Fruit fly (Drosophila melanogaster) whole organism, embryonic: Measurements from ENCODE around the gene CG13605.

Experiments
- Atf6 ChIP-seq: fragments of 200-800 bp; sonication (Bioruptor generic); IDR thresholded peaks from 2 replicates; pipeline ENCODE4 v1.3.6; 2022; ENCODE audit warnings: missing biosample characterization, missing genetic modification characterization
- CG10267 ChIP-seq: fragments of 200-800 bp; sonication (Bioruptor generic); optimal IDR thresholded peaks from 2 replicates; lab custom pipeline; 2018; ENCODE audit warnings: missing biosample characterization, mild to moderate bottlenecking, missing genetic modification characterization, moderate library complexity
- CG11560 ChIP-seq: fragments of 200-800 bp; sonication (Bioruptor generic); IDR thresholded peaks from 3 replicates; pipeline ENCODE4 v1.3.6; 2022; ENCODE audit warnings: missing biosample characterization, missing genetic modification characterization
- CG11696 ChIP-seq: fragments of 200-800 bp; sonication (Bioruptor generic); IDR thresholded peaks from 2 replicates; pipeline ENCODE4 v1.3.6; 2022; ENCODE audit warnings: missing biosample characterization, missing genetic modification characterization
- CG1233 ChIP-seq: fragments of 200-800 bp; sonication (Bioruptor generic); optimal IDR thresholded peaks from 4 replicates; lab custom pipeline; 2018; ENCODE audit warnings: missing biosample characterization, mild to moderate bottlenecking, missing genetic modification characterization
- CG12769 ChIP-seq: fragments of 200-800 bp; sonication (Bioruptor generic); optimal IDR thresholded peaks from 2 replicates; lab custom pipeline; 2019; ENCODE audit warnings: missing biosample characterization, mild to moderate bottlenecking, missing genetic modification characterization, moderate library complexity
- CG15479 ChIP-seq: fragments of 200-800 bp; sonication (Bioruptor generic); optimal IDR thresholded peaks from 3 replicates; lab custom pipeline; 2019; ENCODE audit warnings: missing biosample characterization, mild to moderate bottlenecking, missing genetic modification characterization, moderate library complexity
- CG17328 ChIP-seq: fragments of 200-800 bp; sonication (Bioruptor generic); IDR thresholded peaks from 2 replicates; pipeline ENCODE4 v1.3.6; 2022; ENCODE audit warnings: missing biosample characterization, missing genetic modification characterization
- CG18599 ChIP-seq: fragments of 200-800 bp; sonication (Bioruptor generic); optimal IDR thresholded peaks from 3 replicates; lab custom pipeline; 2017; ENCODE audit warnings: missing biosample characterization, missing genetic modification characterization, mild to moderate bottlenecking, moderate library complexity, missing genetic modification reagents
- CG2889 ChIP-seq: fragments of 200-800 bp; sonication (Bioruptor generic); IDR thresholded peaks from 3 replicates; pipeline ENCODE4 v1.3.6; 2022; ENCODE audit warnings: missing biosample characterization, missing genetic modification characterization
- CG31224 ChIP-seq: fragments of 200-800 bp; sonication (Bioruptor generic); IDR thresholded peaks from 2 replicates; pipeline ENCODE4 v1.3.6; 2022; ENCODE audit warnings: missing biosample characterization, missing genetic modification characterization
- CG3407 ChIP-seq: fragments of 200-800 bp; sonication (Bioruptor generic); optimal IDR thresholded peaks from 2 replicates; lab custom pipeline; 2018; ENCODE audit warnings: missing biosample characterization, mild to moderate bottlenecking, missing genetic modification characterization
- CG34224 ChIP-seq: fragments of 200-800 bp; sonication (Bioruptor generic); IDR thresholded peaks from 3 replicates; pipeline ENCODE4 v1.3.6; 2022; ENCODE audit warnings: missing biosample characterization, missing genetic modification characterization; ENCODE audit not compliant: partially characterized antibody
- CG4707 ChIP-seq: fragments of 200-800 bp; sonication (Bioruptor generic); optimal IDR thresholded peaks from 2 replicates; lab custom pipeline; 2018; ENCODE audit warnings: missing biosample characterization, mild to moderate bottlenecking, missing genetic modification characterization, moderate library complexity
- CG4730 ChIP-seq: fragments of 200-800 bp; sonication (Bioruptor generic); IDR thresholded peaks from 2 replicates; pipeline ENCODE4 v1.3.6; 2022; ENCODE audit warnings: missing biosample characterization, missing genetic modification characterization
- CG7928 ChIP-seq: fragments of 200-800 bp; sonication (Bioruptor generic); optimal IDR thresholded peaks from 2 replicates; lab custom pipeline; 2017; ENCODE audit warnings: missing biosample characterization, mild to moderate bottlenecking, missing genetic modification characterization
- CG7987 ChIP-seq: fragments of 200-800 bp; sonication (Bioruptor generic); optimal IDR thresholded peaks from 2 replicates; lab custom pipeline; 2018; ENCODE audit warnings: missing biosample characterization, mild to moderate bottlenecking, missing genetic modification characterization, moderate library complexity
- CG8089 ChIP-seq: fragments of 200-800 bp; sonication (Bioruptor generic); optimal IDR thresholded peaks from 3 replicates; lab custom pipeline; 2016; ENCODE audit warnings: missing biosample characterization, missing genetic modification characterization
- CG9876 ChIP-seq: fragments of 200-800 bp; sonication (Bioruptor generic); optimal IDR thresholded peaks from 2 replicates; lab custom pipeline; 2016; ENCODE audit warnings: missing biosample characterization, missing genetic modification characterization
- CHES-1-like ChIP-seq: fragments of 200-800 bp; sonication (Bioruptor generic); optimal IDR thresholded peaks from 2 replicates; lab custom pipeline; 2016; ENCODE audit warnings: missing biosample characterization, missing genetic modification characterization
- Dbx ChIP-seq: fragments of 200-800 bp; sonication (Bioruptor generic); IDR thresholded peaks from 3 replicates; pipeline ENCODE4 v1.3.6; 2022; ENCODE audit warnings: missing biosample characterization, missing genetic modification characterization
- Dfd ChIP-seq, 2 experiments: fragments of >200 bp; optimal IDR thresholded peaks; 2 replicates each; lab custom pipeline; 2017; ENCODE audit warnings: missing biosample characterization in 2 of 2, missing genetic modification characterization in 2 of 2
- Elba2 ChIP-seq: fragments of 200-800 bp; sonication (Bioruptor generic); optimal IDR thresholded peaks from 3 replicates; lab custom pipeline; 2016; ENCODE audit warnings: missing biosample characterization, missing genetic modification characterization
- Ets65A ChIP-seq: fragments of 200-800 bp; sonication (Bioruptor generic); peaks from one replicate; lab custom pipeline; 2016; ENCODE audit warnings: missing biosample characterization, missing genetic modification characterization
- Ets97D ChIP-seq: fragments of 200-800 bp; sonication (Bioruptor generic); optimal IDR thresholded peaks from 3 replicates; lab custom pipeline; 2016; ENCODE audit warnings: missing biosample characterization, missing genetic modification characterization
- NFAT ChIP-seq: fragments of 200-800 bp; sonication (Bioruptor generic); IDR thresholded peaks from 2 replicates; pipeline ENCODE4 v1.3.6; 2022; ENCODE audit warnings: missing biosample characterization, missing genetic modification characterization
- Rfx ChIP-seq: fragments of 200-800 bp; sonication (Bioruptor generic); IDR thresholded peaks from 2 replicates; pipeline ENCODE4 v1.3.6; 2022; ENCODE audit warnings: missing biosample characterization, missing genetic modification characterization
- Ssrp ChIP-seq: fragments of 200-800 bp; sonication (Bioruptor generic); optimal IDR thresholded peaks from 2 replicates; lab custom pipeline; 2018; ENCODE audit warnings: missing biosample characterization, mild to moderate bottlenecking, missing genetic modification characterization, moderate library complexity
- Xbp1 ChIP-seq: fragments of 200-800 bp; sonication (Bioruptor generic); optimal IDR thresholded peaks from 3 replicates; lab custom pipeline; 2016; ENCODE audit warnings: missing biosample characterization, mild to moderate bottlenecking, missing genetic modification characterization
- abd-A ChIP-seq: fragments of 200-800 bp; sonication (Bioruptor generic); optimal IDR thresholded peaks from 3 replicates; lab custom pipeline; 2019; ENCODE audit warnings: missing biosample characterization, mild to moderate bottlenecking, missing genetic modification characterization, moderate library complexity
- amos ChIP-seq: fragments of 200-800 bp; sonication (Bioruptor generic); IDR thresholded peaks from 2 replicates; pipeline ENCODE4 v1.3.6; 2022; ENCODE audit warnings: missing biosample characterization, missing genetic modification characterization; ENCODE audit not compliant: partially characterized antibody
- bab2 ChIP-seq: fragments of 200-800 bp; sonication (Bioruptor generic); optimal IDR thresholded peaks from 2 replicates; lab custom pipeline; 2016; ENCODE audit warnings: missing biosample characterization, missing genetic modification characterization
- bbx ChIP-seq: fragments of 200-800 bp; sonication (Bioruptor generic); IDR thresholded peaks from 2 replicates; pipeline ENCODE4 v1.3.6; 2022; ENCODE audit warnings: missing biosample characterization, missing genetic modification characterization; ENCODE audit not compliant: partially characterized antibody
- chinmo ChIP-seq: fragments of 200-800 bp; sonication (Bioruptor generic); IDR thresholded peaks from 4 replicates; pipeline ENCODE4 v1.3.6; 2022; ENCODE audit warnings: missing biosample characterization, missing genetic modification characterization; ENCODE audit not compliant: partially characterized antibody
- dan ChIP-seq: fragments of 200-800 bp; sonication (Bioruptor generic); IDR thresholded peaks from 2 replicates; pipeline ENCODE4 v1.3.6; 2022; ENCODE audit warnings: missing biosample characterization, missing genetic modification characterization
- danr ChIP-seq: fragments of 200-800 bp; sonication (Bioruptor generic); IDR thresholded peaks from 2 replicates; pipeline ENCODE4 v1.3.6; 2022; ENCODE audit warnings: missing biosample characterization, missing genetic modification characterization
- dati ChIP-seq: fragments of 200-800 bp; sonication (Bioruptor generic); IDR thresholded peaks from 2 replicates; pipeline ENCODE4 v1.3.6; 2022; ENCODE audit warnings: missing biosample characterization, missing genetic modification characterization
- disco-r ChIP-seq: fragments of 200-800 bp; sonication (Bioruptor generic); optimal IDR thresholded peaks from 2 replicates; lab custom pipeline; 2016; ENCODE audit warnings: missing biosample characterization, missing genetic modification characterization
- fd64A ChIP-seq: fragments of 200-800 bp; sonication (Bioruptor generic); optimal IDR thresholded peaks from 3 replicates; lab custom pipeline; 2018; ENCODE audit warnings: missing biosample characterization, mild to moderate bottlenecking, missing genetic modification characterization
- jigr1 ChIP-seq: fragments of 200-800 bp; sonication (Bioruptor generic); IDR thresholded peaks from 3 replicates; pipeline ENCODE4 v1.3.6; 2022; ENCODE audit warnings: missing biosample characterization, missing genetic modification characterization
- kni ChIP-seq: fragments of 200-800 bp; sonication (Bioruptor generic); optimal IDR thresholded peaks from 3 replicates; lab custom pipeline; 2017; ENCODE audit warnings: mild to moderate bottlenecking, missing biosample characterization, missing genetic modification reagents, missing genetic modification characterization
- mam ChIP-seq: fragments of 200-800 bp; sonication (Bioruptor generic); optimal IDR thresholded peaks from 3 replicates; lab custom pipeline; 2016; ENCODE audit warnings: missing biosample characterization, missing genetic modification characterization
- nau ChIP-seq: fragments of 200-800 bp; sonication (Bioruptor generic); optimal IDR thresholded peaks from 3 replicates; lab custom pipeline; 2017; ENCODE audit warnings: missing biosample characterization, mild to moderate bottlenecking, missing genetic modification characterization, missing genetic modification reagents
- pnt ChIP-seq: fragments of 200-800 bp; sonication (Bioruptor generic); optimal IDR thresholded peaks from 3 replicates; lab custom pipeline; 2016; ENCODE audit warnings: missing biosample characterization, missing genetic modification characterization
- sd ChIP-seq: fragments of 200-800 bp; sonication (Bioruptor generic); optimal IDR thresholded peaks from 3 replicates; lab custom pipeline; 2018; ENCODE audit warnings: missing biosample characterization, mild to moderate bottlenecking, missing genetic modification characterization, moderate library complexity
- stc ChIP-seq: fragments of 200-800 bp; sonication (Bioruptor generic); IDR thresholded peaks from 2 replicates; pipeline ENCODE4 v1.3.6; 2022; ENCODE audit warnings: missing biosample characterization, missing genetic modification characterization
- ttk ChIP-seq: fragments of 200-800 bp; sonication (Bioruptor generic); IDR thresholded peaks from 2 replicates; pipeline ENCODE4 v2.1.2; 2022; ENCODE audit warnings: missing biosample characterization, missing genetic modification characterization
- twi ChIP-seq: fragments of 200-800 bp; optimal IDR thresholded peaks from 2 replicates; lab custom pipeline; 2019; ENCODE audit warnings: missing biosample characterization, mild to moderate bottlenecking, missing genetic modification characterization, moderate library complexity
- vvl ChIP-seq: fragments of 200-800 bp; sonication (Bioruptor generic); IDR thresholded peaks from 2 replicates; pipeline ENCODE4 v1.3.6; 2022; ENCODE audit warnings: missing biosample characterization, missing genetic modification characterization

CG13605 gene

DNA sequence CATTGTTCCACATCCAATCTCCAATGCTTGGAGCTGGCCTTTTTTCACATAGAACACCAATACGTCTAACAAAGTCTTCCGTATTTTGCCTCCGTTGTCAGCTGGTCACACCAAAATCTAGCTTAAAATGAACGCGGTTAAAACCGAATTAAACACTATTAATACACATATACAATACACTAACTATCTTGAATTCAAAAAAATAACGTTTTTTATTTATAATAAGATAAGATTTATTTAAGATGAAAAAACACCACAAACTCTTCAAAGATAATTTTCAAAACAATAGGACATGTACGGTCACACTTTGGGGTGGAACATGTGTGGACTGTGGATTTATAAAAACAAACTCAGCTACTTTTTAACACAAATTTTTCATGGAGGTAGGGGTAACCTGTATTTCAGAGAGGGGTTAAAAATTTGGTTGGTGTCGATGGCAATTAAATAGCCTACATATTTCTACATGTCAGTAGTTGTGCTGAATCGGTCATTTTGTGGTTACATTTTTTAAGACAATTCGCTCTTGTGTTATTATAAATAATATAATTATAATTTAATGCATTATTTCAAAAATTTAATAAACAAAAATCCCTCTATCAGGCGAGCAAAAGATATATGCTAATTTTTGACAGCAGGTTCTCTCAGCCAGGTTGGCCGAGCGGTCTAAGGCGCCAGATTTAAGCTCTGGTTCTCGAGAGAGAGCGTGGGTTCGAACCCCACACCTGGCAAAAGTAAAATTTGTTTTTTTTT is at the start of gene CG13605 (continued):
- TF ChIP-seq stc (GFP tag; lab: Robert Waterston, UW), result peak; percentile 65; the same call in 1 of the 2 replicates
- TF ChIP-seq nau (GFP tag; lab: Kevin White, UChicago), result no peak
- TF ChIP-seq CG4707 (GFP tag; lab: Kevin White, UChicago), result peak; percentile 19
- TF ChIP-seq twi (tag; lab: Kevin White, UChicago), result peak; percentile 28
- no peak for TF ChIP-seq CG8089 (GFP tag; lab: Kevin White, UChicago)
- TF ChIP-seq Xbp1, result peak; percentile 79
- TF ChIP-seq pnt (GFP tag; lab: Kevin White, UChicago), result peak; percentile 26
- TF ChIP-seq Ssrp, result peak; percentile 63
- peak; percentile 69 for TF ChIP-seq CG17328 (GFP tag; lab: Robert Waterston, UW)
- TF ChIP-seq Ets65A (GFP tag; lab: Kevin White, UChicago), result peak; percentile 94
- no peak for TF ChIP-seq kni (GFP tag; lab: Kevin White, UChicago)
- no peak for TF ChIP-seq dan (GFP tag; lab: Robert Waterston, UW)
- peak; percentile 55 for TF ChIP-seq CG7987
- TF ChIP-seq CG11696 (GFP tag; lab: Robert Waterston, UW), result no peak; the same call in 1 of the 2 replicates
- peak; percentile 48; the same call in 1 of the 2 replicates for TF ChIP-seq CG4730 (GFP tag; lab: Robert Waterston, UW)
- TF ChIP-seq CG2889 (GFP tag; lab: Robert Waterston, UW), result 0 out of 3 replicates have a peak, but pooled peaks have one; percentile 35
- peak; percentile 73 for TF ChIP-seq Dbx
- no peak for TF ChIP-seq disco-r (GFP tag; lab: Kevin White, UChicago)
- TF ChIP-seq bbx, result peak; percentile 59
- peak; percentile 49 for TF ChIP-seq Ets97D
- TF ChIP-seq bab2 (GFP tag; lab: Kevin White, UChicago), result peak; percentile 63
- 0 out of 3 replicates have a peak, but pooled peaks have one; percentile 44 for TF ChIP-seq CG34224 (GFP tag; lab: Robert Waterston, UW)
- 0 out of 2 replicates have a peak, but pooled peaks have one; percentile 27 for TF ChIP-seq danr (GFP tag; lab: Robert Waterston, UW)
- TF ChIP-seq NFAT (GFP tag; lab: Robert Waterston, UW), result peak; percentile 89
- TF ChIP-seq jigr1 (GFP tag; lab: Robert Waterston, UW), result no peak
- TF ChIP-seq Rfx, result peak; percentile 85
- TF ChIP-seq CG12769 (tag; lab: Kevin White, UChicago), result no peak
- TF ChIP-seq CG31224 (GFP tag; lab: Robert Waterston, UW), result peak; percentile 66
- TF ChIP-seq sd (tag; lab: Kevin White, UChicago), result peak; percentile 56
- peak; percentile 70 for TF ChIP-seq CG1233 (GFP tag; lab: Kevin White, UChicago)
- no peak for TF ChIP-seq CG11560 (tag; lab: Robert Waterston, UW)
- peak; percentile 81 for TF ChIP-seq mam (GFP tag; lab: Kevin White, UChicago)
- TF ChIP-seq ttk (GFP tag; lab: Robert Waterston, UW), result peak; percentile 27; the same call in 1 of the 2 replicates
- TF ChIP-seq CG15479, result no peak
- TF ChIP-seq Atf6 (GFP tag; lab: Robert Waterston, UW), result peak; percentile 69
- peak; percentile 50 for TF ChIP-seq CG7928 (GFP tag; lab: Kevin White, UChicago)
- TF ChIP-seq Dfd (GFP tag; optimal IDR thresholded peaks at IDR 0.05; lab: Kevin White, UChicago), result no peak
- peak; percentile 62 for TF ChIP-seq abd-A (tag; lab: Kevin White, UChicago)
- TF ChIP-seq CG10267 (tag; lab: Kevin White, UChicago), result peak; percentile 72
- peak; percentile 90 for TF ChIP-seq CG18599 (GFP tag; lab: Kevin White, UChicago)
- TF ChIP-seq fd64A (GFP tag; lab: Kevin White, UChicago), result no peak
- TF ChIP-seq vvl (GFP tag; lab: Robert Waterston, UW), result peak; percentile 91
- peak; percentile 9 for TF ChIP-seq CG3407 (GFP tag; lab: Kevin White, UChicago)
- peak; percentile 5; the same call in 1 of the 4 replicates for TF ChIP-seq chinmo (GFP tag; lab: Robert Waterston, UW)
- TF ChIP-seq CHES-1-like (GFP tag; lab: Kevin White, UChicago), result peak; percentile 8
- no peak for TF ChIP-seq CG9876 (GFP tag; lab: Kevin White, UChicago)
- 0 out of 2 replicates have a peak, but pooled peaks have one; percentile 42 for TF ChIP-seq dati (GFP tag; lab: Robert Waterston, UW)
- peak; percentile 63; the same call in 1 of the 2 replicates for TF ChIP-seq amos (GFP tag; lab: Robert Waterston, UW)
- TF ChIP-seq Elba2, result no peak
